Worm (Caenorhabditis elegans): Measurements from ENCODE around the gene pod-2.
"Not testable (repeated sequence)": the region's sequence is repeated elsewhere in the genome, so short reads cannot be mapped to it uniquely, and the experiment has no call there.

pod-2 gene

DNA sequence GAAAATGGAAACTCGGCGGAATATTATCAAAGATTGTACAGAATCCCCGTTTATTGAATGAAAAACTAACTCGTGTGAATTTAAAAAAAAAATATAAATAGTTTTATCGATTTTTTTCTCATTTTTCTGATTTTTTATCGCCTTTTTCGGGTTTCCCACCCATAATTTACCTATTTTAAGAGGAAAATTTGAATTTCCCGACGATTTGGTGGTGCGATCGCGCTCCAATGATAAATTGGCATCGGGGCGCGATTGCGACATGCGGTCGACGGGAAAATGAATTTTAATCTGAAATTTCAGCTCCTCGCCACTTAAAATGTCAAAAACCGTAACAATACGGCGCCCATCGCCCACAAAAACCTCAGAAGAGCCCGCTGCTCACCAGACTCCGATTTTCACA, 8.9 kb upstream of the pod-2 start, which contains the start of gene taf-6.1:
Gene taf-6.1 (plus strand): TSS at position 301 of the 400 bp plus-strand sequence.
- TF ChIP-seq lin-13 (GFP tag; optimal IDR thresholded peaks at IDR 0.05) = no peak
- peak; percentile 36 for TF ChIP-seq lin-38 (GFP tag; IDR thresholded peaks at IDR 0.05)
- TF ChIP-seq unc-62 (GFP tag; optimal IDR thresholded peaks at IDR 0.05 in 1 of 2) = peak in 1 of 2 experiments; percentile 18
- no peak for TF ChIP-seq unc-62 (tag; optimal IDR thresholded peaks at IDR 0.05)

DNA sequence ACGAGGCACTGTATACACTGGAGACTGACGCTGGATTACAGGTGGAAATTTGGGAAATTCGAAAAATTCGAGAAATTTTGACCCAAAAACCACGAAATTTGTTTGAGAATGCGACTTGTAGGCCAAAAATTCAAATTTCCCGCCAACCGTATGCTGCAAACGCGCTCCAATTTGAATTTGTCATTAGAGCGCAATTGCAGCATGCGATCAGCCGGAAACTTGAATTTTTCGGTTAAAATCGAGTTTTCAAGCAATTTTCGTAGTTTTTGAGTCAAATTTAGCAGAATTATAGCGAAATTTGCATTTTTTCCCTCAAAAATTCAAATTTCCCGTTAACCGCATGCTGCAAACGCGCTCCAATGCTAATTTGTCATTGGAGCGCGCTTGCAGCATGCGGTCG, 6.3 kb upstream of the pod-2 start:
- TF ChIP-seq lin-38 (GFP tag; IDR thresholded peaks at IDR 0.05) (peak; percentile 90), Y48G9A.11 (GFP tag; IDR thresholded peaks at IDR 0.05) (no peak)

- TF ChIP-seq aha-1 (tag) (no peak), ceh-44 (GFP tag; IDR thresholded peaks at IDR 0.05) (no peak), lin-38 (GFP tag; IDR thresholded peaks at IDR 0.05) (peak; percentile 88)
These were observed 5.2 kb upstream of the pod-2 start for ce11 chrII:1131367-1131766.

- TF ChIP-seq Y105C5A.15 (GFP tag; IDR thresholded peaks at IDR 0.05) (no peak), nhr-6 (tag; optimal IDR thresholded peaks at IDR 0.05) (no peak), aly-2 (tag; optimal IDR thresholded peaks at IDR 0.05) (no peak), zfp-3 (GFP tag; conservative IDR thresholded peaks at IDR 0.05) (no peak), ceh-28 (tag; optimal IDR thresholded peaks at IDR 0.05) (no peak), set-16 (GFP tag; IDR thresholded peaks at IDR 0.05) (peak; percentile 75)
These were observed 4.8 kb upstream of the pod-2 start for ce11 chrII:1131821-1132220.

- TF ChIP-seq fos-1 (tag; optimal IDR thresholded peaks at IDR 0.05) = no peak
- peak; percentile 81 for TF ChIP-seq lin-38 (GFP tag; IDR thresholded peaks at IDR 0.05)
- TF ChIP-seq mxl-2 (GFP tag; conservative IDR thresholded peaks at IDR 0.05) = no peak
These were observed 3.8 kb upstream of the pod-2 start for ce11 chrII:1132750-1133149.

DNA sequence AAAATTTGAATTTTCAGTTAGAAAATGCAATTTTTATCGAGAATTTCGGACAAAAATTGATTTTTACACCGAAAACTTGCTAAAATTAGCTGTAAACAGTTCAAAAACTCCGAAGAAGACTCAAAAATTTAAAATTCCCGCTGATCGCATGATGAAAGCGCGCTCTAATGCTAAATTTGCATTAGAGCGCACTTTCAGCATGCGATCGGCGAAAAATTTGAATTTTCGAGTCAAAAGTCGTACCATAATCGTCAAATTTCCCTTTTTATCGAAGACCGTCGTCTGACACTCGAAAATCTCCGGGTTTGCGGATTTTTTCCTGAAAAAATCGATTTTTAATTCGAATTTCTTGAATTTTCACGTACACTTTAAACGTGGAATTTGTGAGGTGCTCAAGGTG, 3.3 kb upstream of the pod-2 start:
- peak; percentile 63 for TF ChIP-seq lin-38 (GFP tag; IDR thresholded peaks at IDR 0.05)
- no peak for TF ChIP-seq pha-4 (GFP tag; IDR thresholded peaks at IDR 0.05)
- TF ChIP-seq pha-4 (tag; optimal IDR thresholded peaks at IDR 0.05) = no peak

- TF ChIP-seq lsy-2 (tag; optimal IDR thresholded peaks at IDR 0.05) (peak in 1 of 2 experiments; percentile 47), pha-4 (GFP tag; IDR thresholded peaks at IDR 0.05) (peak; percentile 60; the same call in 1 of the 2 replicates), mdt-29 (GFP tag; IDR thresholded peaks at IDR 0.05) (0 out of 2 replicates have a peak, but pooled peaks have one; percentile 13), hmg-1.1 (GFP tag; IDR thresholded peaks at IDR 0.05) (peak; percentile 49), arid-1 (GFP tag; conservative IDR thresholded peaks at IDR 0.05) (peak; percentile 59; the same call in 1 of the 2 replicates), dpl-1 (GFP tag; optimal IDR thresholded peaks at IDR 0.05) (peak; percentile 38), madf-5 (GFP tag; IDR thresholded peaks at IDR 0.05) (0 out of 4 replicates have a peak, but pooled peaks of 1 of the 2 experiments have one; percentile 59), vab-7 (GFP tag; IDR thresholded peaks at IDR 0.05) (peak; percentile 69), D1046.2 (GFP tag; IDR thresholded peaks at IDR 0.05) (0 out of 2 replicates have a peak, but pooled peaks have one; percentile 59), dmd-6 (GFP tag; IDR thresholded peaks at IDR 0.05) (peak; percentile 46), Y48G9A.11 (GFP tag; IDR thresholded peaks at IDR 0.05) (peak; percentile 80; the same call in 1 of the 2 replicates), dmd-9 (GFP tag; IDR thresholded peaks at IDR 0.05) (peak; percentile 80), nhr-42 (GFP tag; IDR thresholded peaks at IDR 0.05) (peak; percentile 61; the same call in 1 of the 2 replicates), mes-2 (tag; optimal IDR thresholded peaks at IDR 0.05; ENCODE audit: poor library complexity, severe bottlenecking) (peak; percentile 87), mep-1 (tag; optimal IDR thresholded peaks at IDR 0.05) (peak; percentile 55), F37D6.2 (tag; optimal IDR thresholded peaks at IDR 0.05) (peak; percentile 34), lin-13 (GFP tag; optimal IDR thresholded peaks at IDR 0.05) (peak; percentile 30), ctbp-1 (GFP tag; IDR thresholded peaks at IDR 0.05) (peak; percentile 67; the same call in 1 of the 2 replicates), lin-38 (GFP tag; IDR thresholded peaks at IDR 0.05) (peak; percentile 98), madf-9 (GFP tag; conservative IDR thresholded peaks at IDR 0.05) (peak; percentile 66), ZK337.2 (GFP tag; IDR thresholded peaks at IDR 0.05) (peak; percentile 66; the same call in 1 of the 2 replicates), sdz-12 (GFP tag; optimal IDR thresholded peaks at IDR 0.05) (peak; percentile 18), tra-1 (GFP tag; IDR thresholded peaks at IDR 0.05) (peak; percentile 24; the same call in 1 of the 2 replicates)
- TF ChIP-seq pha-4 (tag; optimal IDR thresholded peaks at IDR 0.05) = not testable (repeated sequence)
These were observed 2.1 kb upstream of the pod-2 start for ce11 chrII:1134314-1135108.

All from whole organism, L4 larva.